Worm (Caenorhabditis elegans) whole organism, mixed stage, embryonic: Measurements from ENCODE around the gene F13D12.5.

Source experiments
- nhr-28 ChIP-seq: fragments of 150-350 bp; optimal IDR thresholded peaks from 2 replicates; lab custom pipeline; 2014; ENCODE audit warnings: missing biosample characterization, missing genetic modification characterization
- pha-4 ChIP-seq: fragments of 150-350 bp; optimal IDR thresholded peaks from 2 replicates; lab custom pipeline; 2018; ENCODE audit warnings: missing biosample characterization, missing genetic modification reagents, missing genetic modification characterization
- sem-2 ChIP-seq: fragments of 200-800 bp; sonication (Bioruptor generic); optimal IDR thresholded peaks from 2 replicates; lab custom pipeline; 2018; ENCODE audit warnings: mild to moderate bottlenecking, missing genetic modification characterization, missing compliant biosample characterization
- unc-62 ChIP-seq: fragments of 150-350 bp; optimal IDR thresholded peaks from 2 replicates; lab custom pipeline; 2014; ENCODE audit warnings: missing biosample characterization, missing genetic modification reagents, missing genetic modification characterization

- no peak for TF ChIP-seq sem-2 (GFP tag; lab: Kevin White, UChicago)
- no peak for TF ChIP-seq nhr-28
- peak; percentile 71 for TF ChIP-seq unc-62 (GFP tag; lab: Kevin White, UChicago)
- TF ChIP-seq pha-4 (tag; lab: Kevin White, UChicago) = peak; percentile 74
Observed at ce11 chrII:11749490-11750172, 23.0 kb downstream of the F13D12.5 start.
